Worm (Caenorhabditis elegans): ENCODE data around the gene C16C8.21.

C16C8.21 gene

DNA sequence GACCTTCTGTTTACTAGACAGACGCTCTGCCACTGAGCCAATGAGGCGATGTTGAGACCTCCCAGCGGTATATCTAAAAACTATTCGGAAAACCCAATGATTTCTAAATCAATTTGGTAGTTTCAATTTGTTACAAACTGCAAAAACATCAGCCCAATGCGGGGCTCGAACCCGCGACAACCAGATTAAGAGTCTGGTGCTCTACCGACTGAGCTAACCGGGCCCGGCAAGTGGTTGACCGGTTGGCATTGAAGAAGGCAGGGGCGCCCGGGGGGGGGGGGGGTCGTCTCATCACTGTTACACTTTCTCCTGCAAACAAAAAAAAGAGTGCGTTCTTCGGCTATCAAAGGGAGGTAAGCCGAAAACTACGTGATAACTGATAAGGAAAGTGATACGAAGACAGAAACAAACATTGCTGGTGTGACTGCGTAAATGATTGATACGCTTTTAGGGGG, 8.7 kb upstream of the C16C8.21 start (continued):
- peak; percentile 37 for TF ChIP-seq mes-2 (tag; optimal IDR thresholded peaks at IDR 0.05; ENCODE audit: poor library complexity, severe bottlenecking)
- TF ChIP-seq F44E2.7 (GFP tag; IDR thresholded peaks at IDR 0.05): peak; percentile 77; the same call in 1 of the 2 replicates
- TF ChIP-seq nhr-77 (tag; optimal IDR thresholded peaks at IDR 0.05): no peak
- TF ChIP-seq mxl-2 (GFP tag; conservative IDR thresholded peaks at IDR 0.05): no peak
- TF ChIP-seq arid-1 (GFP tag; conservative IDR thresholded peaks at IDR 0.05): no peak
- TF ChIP-seq madf-9 (GFP tag; conservative IDR thresholded peaks at IDR 0.05): peak; percentile 26; the same call in 1 of the 2 replicates
- TF ChIP-seq ceh-28 (tag; optimal IDR thresholded peaks at IDR 0.05): no peak
- TF ChIP-seq unc-62 (GFP tag; optimal IDR thresholded peaks at IDR 0.05 in 1 of 2): no peak
- TF ChIP-seq unc-62 (tag; optimal IDR thresholded peaks at IDR 0.05): no peak
- peak; percentile 90 for TF ChIP-seq tra-1 (GFP tag; IDR thresholded peaks at IDR 0.05)
- no peak for TF ChIP-seq zip-2 (tag; optimal IDR thresholded peaks at IDR 0.05)
- TF ChIP-seq Y5F2A.4 (GFP tag; optimal IDR thresholded peaks at IDR 0.05): peak; percentile 59
- TF ChIP-seq madf-5 (GFP tag; IDR thresholded peaks at IDR 0.05): peak; percentile 58 to 81; a peak in 2 of 4 replicates
- no peak for TF ChIP-seq lin-39 (tag; optimal IDR thresholded peaks at IDR 0.05)
- TF ChIP-seq ctbp-1 (GFP tag; IDR thresholded peaks at IDR 0.05): peak; percentile 67
- no peak for TF ChIP-seq unc-39 (tag; optimal IDR thresholded peaks at IDR 0.05)
- TF ChIP-seq dmd-9 (GFP tag; IDR thresholded peaks at IDR 0.05): peak; percentile 78
- no peak for TF ChIP-seq ces-1 (GFP tag; optimal IDR thresholded peaks at IDR 0.05)
- no peak for TF ChIP-seq aly-2 (tag; optimal IDR thresholded peaks at IDR 0.05)
- TF ChIP-seq zag-1 (tag; optimal IDR thresholded peaks at IDR 0.05): no peak
- peak; percentile 54; the same call in 1 of the 2 replicates for TF ChIP-seq ceh-44 (GFP tag; IDR thresholded peaks at IDR 0.05)
- TF ChIP-seq nhr-42 (GFP tag; IDR thresholded peaks at IDR 0.05): no peak
- no peak for TF ChIP-seq tag-97 (GFP tag; IDR thresholded peaks at IDR 0.05)
- TF ChIP-seq daf-16 (GFP tag; optimal IDR thresholded peaks at IDR 0.05): peak; percentile 63 to 90
- peak; percentile 76 for TF ChIP-seq daf-16 (tag; optimal IDR thresholded peaks at IDR 0.05)
- TF ChIP-seq ama-1 (optimal IDR thresholded peaks at IDR 0.05): no peak
- TF ChIP-seq Y105C5A.15 (GFP tag; IDR thresholded peaks at IDR 0.05): peak; percentile 84; the same call in 1 of the 2 replicates
- TF ChIP-seq fos-1 (tag; optimal IDR thresholded peaks at IDR 0.05): no peak
- TF ChIP-seq nhr-28 (tag; optimal IDR thresholded peaks at IDR 0.05): peak; percentile 68
- TF ChIP-seq lin-1 (GFP tag; IDR thresholded peaks at IDR 0.05): 0 out of 2 replicates have a peak, but pooled peaks have one; percentile 65
- TF ChIP-seq jun-1 (tag; optimal IDR thresholded peaks at IDR 0.05): no peak
- TF ChIP-seq mep-1 (tag; optimal IDR thresholded peaks at IDR 0.05): peak; percentile 56
- peak; percentile 50 for TF ChIP-seq nhr-102 (tag; optimal IDR thresholded peaks at IDR 0.05)
- TF ChIP-seq hmg-1.1 (GFP tag; IDR thresholded peaks at IDR 0.05): peak; percentile 75; the same call in 1 of the 2 replicates
- peak; percentile 8 for TF ChIP-seq F49E8.2 (tag; optimal IDR thresholded peaks at IDR 0.05; ENCODE audit: borderline replicate concordance)
- peak; percentile 85 for TF ChIP-seq pha-4 (GFP tag; IDR thresholded peaks at IDR 0.05)
- TF ChIP-seq pha-4 (tag; optimal IDR thresholded peaks at IDR 0.05): no peak
- no peak; the same call in 1 of the 2 replicates for TF ChIP-seq daf-19 (GFP tag; conservative IDR thresholded peaks at IDR 0.05)
- TF ChIP-seq D1046.2 (GFP tag; IDR thresholded peaks at IDR 0.05): peak; percentile 77; the same call in 1 of the 2 replicates
- TF ChIP-seq ZK337.2 (GFP tag; IDR thresholded peaks at IDR 0.05): no peak
- TF ChIP-seq lim-7 (GFP tag; IDR thresholded peaks at IDR 0.05): peak; percentile 72; the same call in 1 of the 2 replicates
- TF ChIP-seq F10B5.3 (tag; optimal IDR thresholded peaks at IDR 0.05): no peak
- peak; percentile 55 for TF ChIP-seq dve-1 (tag; optimal IDR thresholded peaks at IDR 0.05; ENCODE audit: insufficient read depth)
- peak; percentile 77 for TF ChIP-seq php-3 (GFP tag; IDR thresholded peaks at IDR 0.05)
- peak; percentile 32 for TF ChIP-seq spr-1 (tag; optimal IDR thresholded peaks at IDR 0.05)
- TF ChIP-seq daf-12 (tag; optimal IDR thresholded peaks at IDR 0.05): no peak
- TF ChIP-seq zip-11 (GFP tag; IDR thresholded peaks at IDR 0.05): no peak
- TF ChIP-seq skn-1 (tag; optimal IDR thresholded peaks at IDR 0.05): no peak
- TF ChIP-seq hlh-30 (tag; optimal IDR thresholded peaks at IDR 0.05; ENCODE audit: insufficient read depth): peak; percentile 30
- no peak for TF ChIP-seq ceh-32 (tag; optimal IDR thresholded peaks at IDR 0.05; ENCODE audit: poor library complexity)
- TF ChIP-seq cey-2 (tag; optimal IDR thresholded peaks at IDR 0.05; ENCODE audit: borderline replicate concordance, insufficient read depth): no peak
